Worm (Caenorhabditis elegans) whole organism, young adult: ENCODE data around the gene ncr-1.

Experiments used
- F33H1.4 ChIP-seq: fragments of 200-800 bp; sonication (Bioruptor generic); IDR thresholded peaks from 2 replicates; pipeline ENCODE4 v1.3.6; 2022; ENCODE audit warnings: missing genetic modification reagents, missing genetic modification characterization, missing compliant biosample characterization
- unc-130 ChIP-seq: sonication (generic microtip); optimal IDR thresholded peaks from 2 replicates; lab custom pipeline; 2016; ENCODE audit warnings: missing genetic modification reagents, missing genetic modification characterization, missing compliant biosample characterization
- unc-62 ChIP-seq: fragments of 150-350 bp; optimal IDR thresholded peaks from 2 replicates; lab custom pipeline; 2014; ENCODE audit warnings: missing biosample characterization, missing genetic modification reagents, missing genetic modification characterization

DNA sequence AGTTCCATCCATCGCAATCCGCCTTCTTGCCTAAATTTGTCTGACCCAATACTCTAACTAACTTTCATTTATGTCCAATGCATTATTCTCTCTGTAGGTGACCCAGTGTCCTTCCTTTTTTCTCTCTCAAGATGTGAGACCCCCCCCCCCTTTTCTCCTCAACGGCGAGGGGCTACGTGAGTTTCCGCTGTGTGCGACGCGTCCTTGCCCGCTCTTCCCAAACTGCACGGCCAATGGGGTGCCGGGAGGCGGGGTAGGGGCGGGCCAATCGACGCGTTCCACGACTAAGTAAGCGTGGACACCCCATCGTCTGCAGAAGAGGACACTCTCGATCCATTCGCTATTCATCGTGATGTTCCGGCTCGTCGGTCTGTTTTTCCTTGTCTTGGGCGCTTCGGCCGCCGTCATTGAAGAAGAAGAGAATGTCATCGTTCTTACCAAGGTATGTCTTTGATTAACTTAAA lies 35.3 kb upstream of the ncr-1 start, which contains the start of gene pdi-2:
- TF ChIP-seq unc-62 (GFP tag; lab: Kevin White, UChicago) (no peak), unc-130 (GFP tag; lab: Kevin White, UChicago) (no peak), F33H1.4 (GFP tag; lab: Robert Waterston, UW) (no peak)
